Worm (Caenorhabditis elegans) whole organism, L2 larva: ENCODE results near the gene nhr-93.
"Not testable (repeated sequence)": the region's sequence is repeated elsewhere in the genome, so short reads cannot be mapped to it uniquely, and the experiment has no call there.

ENCODE experiments used
- C34F6.9 ChIP-seq: fragments of 150-350 bp; optimal IDR thresholded peaks from 2 replicates; lab custom pipeline; 2014; ENCODE audit warnings: missing biosample characterization, missing genetic modification characterization
- F13H6.1 ChIP-seq: sonication (generic microtip); optimal IDR thresholded peaks from 2 replicates; lab custom pipeline; 2016; ENCODE audit warnings: missing genetic modification characterization, missing compliant biosample characterization
- R02D3.7 ChIP-seq: fragments of 150-350 bp; optimal IDR thresholded peaks from 2 replicates; lab custom pipeline; 2014; ENCODE audit warnings: missing biosample characterization, missing genetic modification characterization
- Y55F3AM.14 ChIP-seq: fragments of 200-800 bp; sonication (Bioruptor generic); optimal IDR thresholded peaks from 2 replicates; lab custom pipeline; 2018; ENCODE audit warnings: mild to moderate bottlenecking, missing genetic modification characterization, missing compliant biosample characterization
- ZK546.5 ChIP-seq: sonication (generic microtip); optimal IDR thresholded peaks from 2 replicates; lab custom pipeline; 2017; ENCODE audit warnings: missing biosample characterization, missing genetic modification characterization
- alr-1 ChIP-seq: fragments of 150-350 bp; optimal IDR thresholded peaks from 2 replicates; lab custom pipeline; 2014; ENCODE audit warnings: missing biosample characterization, missing genetic modification characterization
- aly-2 ChIP-seq: fragments of 150-350 bp; optimal IDR thresholded peaks from 2 replicates; lab custom pipeline; 2014; ENCODE audit warnings: missing biosample characterization, missing genetic modification characterization
- ama-1 ChIP-seq: fragments of 150-350 bp; optimal IDR thresholded peaks from 2 replicates; lab custom pipeline; 2018; ENCODE audit warnings: inconsistent platforms
- blmp-1 ChIP-seq: sonication (generic microtip); optimal IDR thresholded peaks from 2 replicates; lab custom pipeline; 2017; ENCODE audit warnings: missing genetic modification characterization, mild to moderate bottlenecking, missing compliant biosample characterization, antibody characterized with exemption, moderate library complexity; ENCODE audit not compliant: insufficient read depth
- ceh-16 ChIP-seq: fragments of 150-350 bp; optimal IDR thresholded peaks from 2 replicates; lab custom pipeline; 2014; ENCODE audit warnings: missing biosample characterization, missing genetic modification characterization
- dmd-4 ChIP-seq: sonication (generic microtip); optimal IDR thresholded peaks from 2 replicates; lab custom pipeline; 2017; ENCODE audit warnings: missing biosample characterization, missing genetic modification characterization
- egl-27 ChIP-seq: sonication (generic microtip); optimal IDR thresholded peaks from 3 replicates; lab custom pipeline; 2017; ENCODE audit warnings: missing biosample characterization, missing genetic modification reagents, missing genetic modification characterization
- elt-1 ChIP-seq: fragments of 150-350 bp; optimal IDR thresholded peaks from 2 replicates; lab custom pipeline; 2014; ENCODE audit warnings: missing biosample characterization, missing genetic modification characterization
- elt-3 ChIP-seq: sonication (generic microtip); optimal IDR thresholded peaks from 2 replicates; lab custom pipeline; 2017; ENCODE audit warnings: missing biosample characterization, missing genetic modification characterization
- fos-1 ChIP-seq: fragments of 150-350 bp; optimal IDR thresholded peaks from 2 replicates; lab custom pipeline; 2014; ENCODE audit warnings: missing biosample characterization, missing genetic modification characterization
- lin-11 ChIP-seq: fragments of 150-350 bp; sonication (generic microtip); optimal IDR thresholded peaks from 2 replicates; lab custom pipeline; 2014; ENCODE audit warnings: missing biosample characterization, missing genetic modification characterization, inconsistent platforms, mixed read lengths
- lin-13 ChIP-seq: fragments of 150-350 bp; optimal IDR thresholded peaks from 2 replicates; lab custom pipeline; 2014; ENCODE audit warnings: missing biosample characterization, missing genetic modification reagents, missing genetic modification characterization
- lin-39 ChIP-seq: fragments of 150-350 bp; optimal IDR thresholded peaks from 2 replicates; lab custom pipeline; 2014; ENCODE audit warnings: missing biosample characterization, missing genetic modification reagents, missing genetic modification characterization
- lsy-2 ChIP-seq, 2 experiments: fragments of 150-350 bp in 1 of 2; sonication (generic microtip) in 1 of 2; optimal IDR thresholded peaks; 2 replicates each; lab custom pipeline; 2014 to 2017; ENCODE audit warnings: missing biosample characterization in 2 of 2, missing genetic modification characterization in 2 of 2
- mab-5 ChIP-seq: fragments of 150-350 bp; optimal IDR thresholded peaks from 2 replicates; lab custom pipeline; 2014; ENCODE audit warnings: missing biosample characterization, missing genetic modification characterization
- mbf-1 ChIP-seq: sonication (generic microtip); optimal IDR thresholded peaks from 2 replicates; lab custom pipeline; 2017; ENCODE audit warnings: missing biosample characterization, missing genetic modification characterization
- nhr-10 ChIP-seq: sonication (generic microtip); optimal IDR thresholded peaks from 2 replicates; lab custom pipeline; 2017; ENCODE audit warnings: missing biosample characterization, missing genetic modification characterization
- nhr-11 ChIP-seq: fragments of 150-350 bp; optimal IDR thresholded peaks from 2 replicates; lab custom pipeline; 2014; ENCODE audit warnings: missing biosample characterization, missing genetic modification characterization
- nhr-12 ChIP-seq: fragments of 150-350 bp; optimal IDR thresholded peaks from 2 replicates; lab custom pipeline; 2014; ENCODE audit warnings: missing biosample characterization, missing genetic modification characterization
- nhr-21 ChIP-seq: fragments of 150-350 bp; optimal IDR thresholded peaks from 2 replicates; lab custom pipeline; 2014; ENCODE audit warnings: missing biosample characterization, missing genetic modification characterization
- nhr-23 ChIP-seq: fragments of 150-350 bp; optimal IDR thresholded peaks from 2 replicates; lab custom pipeline; 2014; ENCODE audit warnings: missing biosample characterization, missing genetic modification reagents, missing genetic modification characterization
- nhr-237 ChIP-seq: fragments of 150-350 bp; optimal IDR thresholded peaks from 2 replicates; lab custom pipeline; 2014; ENCODE audit warnings: missing biosample characterization, missing genetic modification characterization
- nhr-25 ChIP-seq: fragments of 150-350 bp; sonication (generic microtip); optimal IDR thresholded peaks from 3 replicates; lab custom pipeline; 2014; ENCODE audit warnings: missing biosample characterization, missing genetic modification characterization
- nhr-6 ChIP-seq: fragments of 150-350 bp; optimal IDR thresholded peaks from 2 replicates; lab custom pipeline; 2014; ENCODE audit warnings: missing biosample characterization, missing genetic modification characterization
- nhr-77 ChIP-seq: fragments of 150-350 bp; optimal IDR thresholded peaks from 2 replicates; lab custom pipeline; 2014; ENCODE audit warnings: missing biosample characterization, missing genetic modification characterization
- peb-1 ChIP-seq: fragments of 150-350 bp; optimal IDR thresholded peaks from 2 replicates; lab custom pipeline; 2014; ENCODE audit warnings: missing biosample characterization, missing genetic modification characterization
- sem-4 ChIP-seq: fragments of 150-350 bp; optimal IDR thresholded peaks from 2 replicates; lab custom pipeline; 2014; ENCODE audit warnings: missing biosample characterization, missing genetic modification reagents, missing genetic modification characterization
- skn-1 ChIP-seq: sonication (generic microtip); optimal IDR thresholded peaks from 2 replicates; lab custom pipeline; 2017; ENCODE audit warnings: missing biosample characterization, missing genetic modification characterization
- sma-3 ChIP-seq: sonication (generic microtip); optimal IDR thresholded peaks from 2 replicates; lab custom pipeline; 2016; ENCODE audit warnings: missing genetic modification reagents, missing genetic modification characterization, missing compliant biosample characterization
- snpc-4 ChIP-seq: fragments of 150-350 bp; optimal IDR thresholded peaks from 2 replicates; lab custom pipeline; 2014; ENCODE audit warnings: missing biosample characterization, missing genetic modification characterization
- unc-39 ChIP-seq: fragments of 150-350 bp; optimal IDR thresholded peaks from 2 replicates; lab custom pipeline; 2014; ENCODE audit warnings: missing biosample characterization, missing genetic modification characterization
- unc-55 ChIP-seq: fragments of 150-350 bp; sonication (generic microtip); optimal IDR thresholded peaks from 3 replicates; lab custom pipeline; 2014; ENCODE audit warnings: missing biosample characterization, missing genetic modification reagents, missing genetic modification characterization
- unc-62 ChIP-seq: fragments of 150-350 bp; optimal IDR thresholded peaks from 2 replicates; lab custom pipeline; 2014; ENCODE audit warnings: missing biosample characterization, missing genetic modification reagents, missing genetic modification characterization
- zag-1 ChIP-seq: fragments of 150-350 bp; optimal IDR thresholded peaks from 2 replicates; lab custom pipeline; 2014; ENCODE audit warnings: missing biosample characterization, missing genetic modification characterization
- ztf-1 ChIP-seq: fragments of 200-800 bp; sonication (Bioruptor generic); conservative IDR thresholded peaks from 2 replicates; pipeline ENCODE4 v1.3.6; 2022; ENCODE audit warnings: missing genetic modification characterization, missing compliant biosample characterization
- ztf-11 ChIP-seq: sonication (generic microtip); optimal IDR thresholded peaks from 2 replicates; lab custom pipeline; 2017; ENCODE audit warnings: missing biosample characterization, missing genetic modification characterization
- ztf-4 ChIP-seq: fragments of 150-350 bp; optimal IDR thresholded peaks from 2 replicates; lab custom pipeline; 2014; ENCODE audit warnings: missing biosample characterization, missing genetic modification characterization

The nhr-93 gene

ce11 chrV:3517889-3518288, 20.3 kb downstream of the nhr-93 start, which contains the start of gene str-227:
Gene str-227, plus strand, starts transcription at chrV:3518189.
- no peak for TF ChIP-seq nhr-237 (tag; lab: Kevin White, UChicago)
- TF ChIP-seq ceh-16 (tag; lab: Kevin White, UChicago): no peak
- TF ChIP-seq ztf-11 (tag; lab: Kevin White, UChicago): no peak
- TF ChIP-seq nhr-11 (tag; lab: Kevin White, UChicago): no peak
- TF ChIP-seq ZK546.5 (tag; lab: Kevin White, UChicago): no peak
- no peak for TF ChIP-seq elt-1 (tag; lab: Kevin White, UChicago)
- no peak for TF ChIP-seq Y55F3AM.14 (GFP tag; lab: Kevin White, UChicago)
- TF ChIP-seq mbf-1: no peak
- no peak for TF ChIP-seq nhr-25
- no peak for TF ChIP-seq lin-11 (tag; lab: Kevin White, UChicago)
- no peak for TF ChIP-seq sma-3
- no peak for TF ChIP-seq aly-2 (tag; lab: Kevin White, UChicago)
- TF ChIP-seq fos-1 (tag; lab: Kevin White, UChicago): no peak
- no peak for TF ChIP-seq mab-5 (tag; lab: Kevin White, UChicago)

DNA sequence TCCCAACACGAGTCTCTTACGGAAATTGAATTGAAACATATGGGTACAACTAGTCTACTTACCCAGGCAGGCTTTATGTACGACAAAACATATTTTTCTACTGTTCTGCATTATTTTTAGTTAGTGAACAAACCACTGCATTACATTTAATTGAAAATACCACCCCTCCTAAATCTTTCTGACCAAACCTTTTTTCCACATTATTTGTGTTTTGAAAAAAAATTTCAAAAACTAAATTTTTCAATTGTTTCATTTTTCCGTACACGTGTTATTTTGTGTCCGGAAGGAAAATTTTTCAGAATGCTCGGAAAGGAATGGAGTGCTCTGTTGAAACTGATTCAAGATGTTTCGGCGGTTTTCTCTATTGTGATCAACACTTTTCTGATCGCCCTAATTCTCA, 25.8 kb downstream of the nhr-93 start, which contains the start of gene str-226:
Gene str-226, plus strand, starts transcription at position 301 of the 400 bp plus-strand sequence.
- TF ChIP-seq lin-39 (no peak), aly-2 (tag; lab: Kevin White, UChicago) (no peak), F13H6.1 (tag; lab: Kevin White, UChicago) (no peak), unc-55 (no peak), sma-3 (no peak), egl-27 (tag; lab: Kevin White, UChicago) (no peak)

- TF ChIP-seq nhr-12 (tag; lab: Kevin White, UChicago) (no peak), Y55F3AM.14 (GFP tag; lab: Kevin White, UChicago) (no peak), zag-1 (tag; lab: Kevin White, UChicago) (no peak)
These were observed 28.3 kb downstream of the nhr-93 start, which contains the start of gene str-228 for ce11 chrV:3509878-3510277. Gene str-228, plus strand, starts transcription at chrV:3510178.

ce11 chrV:3507691-3508090, 30.5 kb downstream of the nhr-93 start, which contains the start of gene str-225:
Gene str-225, plus strand, starts transcription at chrV:3507822.
- TF ChIP-seq unc-55 (no peak), nhr-11 (tag; lab: Kevin White, UChicago) (no peak), sem-4 (tag; lab: Kevin White, UChicago) (no peak), snpc-4 (no peak), ztf-1 (GFP tag; lab: Robert Waterston, UW) (no peak), nhr-10 (tag; lab: Kevin White, UChicago) (no peak), elt-3 (tag; lab: Kevin White, UChicago) (no peak), unc-62 (no peak), lsy-2 (tag; optimal IDR thresholded peaks at IDR 0.05; lab: Kevin White, UChicago) (no peak), ceh-16 (tag; lab: Kevin White, UChicago) (no peak), ztf-4 (no peak), zag-1 (tag; lab: Kevin White, UChicago) (no peak), nhr-237 (tag; lab: Kevin White, UChicago) (no peak), nhr-25 (no peak), nhr-12 (tag; lab: Kevin White, UChicago) (no peak), nhr-21 (no peak), skn-1 (tag; lab: Kevin White, UChicago) (no peak), alr-1 (no peak)

- TF ChIP-seq dmd-4 (tag; lab: Kevin White, UChicago); nhr-77 (tag; lab: Kevin White, UChicago); ztf-1 (GFP tag; lab: Robert Waterston, UW): not testable (repeated sequence)
- TF ChIP-seq, all 48 proteins: peak for 0; not testable (repeated sequence) for 48
These were observed 32.0 kb downstream of the nhr-93 start, which contains the start of gene ugt-64 for ce11 chrV:3506252-3506651. Gene ugt-64, minus strand, starts transcription at chrV:3506352.

- TF ChIP-seq peb-1 (tag; lab: Kevin White, UChicago): no peak
- TF ChIP-seq ama-1 (lab: Kevin White, UChicago): no peak
- TF ChIP-seq R02D3.7: no peak
- TF ChIP-seq nhr-23 (tag; lab: Kevin White, UChicago): no peak
- TF ChIP-seq nhr-6 (tag; lab: Kevin White, UChicago): no peak
- no peak for TF ChIP-seq nhr-237 (tag; lab: Kevin White, UChicago)
- no peak for TF ChIP-seq mbf-1
- no peak for TF ChIP-seq C34F6.9 (tag; lab: Kevin White, UChicago)
- TF ChIP-seq skn-1 (tag; lab: Kevin White, UChicago): no peak
- TF ChIP-seq unc-39 (tag; lab: Kevin White, UChicago): no peak
- TF ChIP-seq unc-62: no peak
- no peak for TF ChIP-seq F13H6.1 (tag; lab: Kevin White, UChicago)
- no peak for TF ChIP-seq nhr-10 (tag; lab: Kevin White, UChicago)
- TF ChIP-seq elt-3 (tag; lab: Kevin White, UChicago): no peak
- no peak for TF ChIP-seq lin-13 (GFP tag; lab: Kevin White, UChicago)
- TF ChIP-seq fos-1 (tag; lab: Kevin White, UChicago): peak; percentile 77
- peak; percentile 70 for TF ChIP-seq blmp-1 (tag; lab: Kevin White, UChicago)
- peak; percentile 25 for TF ChIP-seq sma-3
- TF ChIP-seq ceh-16 (tag; lab: Kevin White, UChicago): no peak
These were observed 32.5 kb downstream of the nhr-93 start for ce11 chrV:3505745-3506144.
